Worm (Caenorhabditis elegans) whole organism, midembryonic: ENCODE results near the gene H38K22.6.

Experiments
- flt-1 ChIP-seq: fragments of 200-800 bp; sonication (Bioruptor generic); IDR thresholded peaks from 2 replicates; pipeline ENCODE4 v1.3.6; 2022; ENCODE audit warnings: missing genetic modification characterization, missing compliant biosample characterization
- klf-2 ChIP-seq: fragments of 200-800 bp; sonication (Bioruptor generic); conservative IDR thresholded peaks from 2 replicates; pipeline ENCODE4 v1.3.6; 2022; ENCODE audit warnings: missing genetic modification reagents, missing genetic modification characterization, missing compliant biosample characterization
- ztf-29 ChIP-seq: fragments of 200-800 bp; sonication (Bioruptor generic); IDR thresholded peaks from 2 replicates; pipeline ENCODE4 v1.3.6; 2022; ENCODE audit warnings: missing genetic modification reagents, missing genetic modification characterization, missing compliant biosample characterization

DNA sequence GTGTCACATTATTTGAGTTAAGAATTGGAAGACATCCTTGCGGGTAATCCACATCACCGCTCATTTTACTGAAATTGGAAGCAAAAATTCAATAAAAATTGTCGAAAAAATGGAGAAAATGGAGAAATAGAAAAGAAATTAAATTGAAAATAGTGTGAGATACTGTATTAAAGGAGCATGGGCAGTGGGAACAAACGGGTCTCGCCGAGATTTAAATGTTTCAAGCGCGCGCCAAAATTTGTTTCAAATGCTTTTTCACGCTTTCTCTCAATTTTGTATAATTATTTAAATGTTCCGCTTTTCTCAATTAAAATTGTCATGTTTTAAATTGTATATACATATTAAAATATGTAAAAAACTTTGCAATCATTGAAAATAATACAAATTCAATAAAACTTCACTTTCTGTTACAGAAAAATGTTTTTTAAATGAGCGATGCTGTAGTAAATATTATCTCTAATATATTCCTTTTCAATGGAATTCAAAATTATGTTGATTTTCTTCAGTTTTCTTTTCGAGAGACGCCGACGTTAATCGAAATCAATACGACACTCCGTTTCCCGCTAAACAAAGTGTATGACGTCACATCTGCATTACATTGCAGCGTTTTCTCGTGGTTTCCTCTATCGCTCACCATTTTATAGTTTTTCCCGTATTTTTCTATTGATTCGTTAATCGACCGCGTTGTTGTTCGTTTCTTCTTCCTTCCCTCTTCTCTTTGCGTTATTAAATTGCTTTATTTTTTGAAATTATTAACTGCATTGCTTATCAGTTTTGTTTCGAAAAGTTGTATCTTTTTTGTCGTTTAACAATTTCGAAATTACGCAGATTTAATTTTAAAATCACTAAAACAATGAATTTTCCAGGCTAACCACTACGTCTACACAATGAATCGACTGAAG lies 6.9 kb upstream of the H38K22.6 start, which contains the start of the genes evl-14 and dcn-1:
- TF ChIP-seq klf-2 (GFP tag; lab: Robert Waterston, UW) (no peak), flt-1 (GFP tag; lab: Robert Waterston, UW) (peak; percentile 49; the same call in 1 of the 2 replicates), ztf-29 (GFP tag; lab: Robert Waterston, UW) (no peak)
